Fruit fly (Drosophila melanogaster) whole organism, adult: ENCODE data around the gene CG14223.

ENCODE experiments used
- CG11617 ChIP-seq: fragments of 200-800 bp; sonication (Bioruptor generic); optimal IDR thresholded peaks from 2 replicates; lab custom pipeline; 2017; ENCODE audit warnings: mild to moderate bottlenecking, missing biosample characterization, missing genetic modification reagents, missing genetic modification characterization
- CG12768 ChIP-seq: fragments of 200-800 bp; sonication (Bioruptor generic); optimal IDR thresholded peaks from 2 replicates; lab custom pipeline; 2017; ENCODE audit warnings: missing biosample characterization, missing genetic modification characterization, mild to moderate bottlenecking, moderate library complexity, missing genetic modification reagents
- CG14711 ChIP-seq: fragments of 200-800 bp; sonication (Bioruptor generic); optimal IDR thresholded peaks from 2 replicates; lab custom pipeline; 2018; ENCODE audit warnings: missing biosample characterization, mild to moderate bottlenecking, missing genetic modification characterization, moderate library complexity
- CG1620 ChIP-seq: fragments of 200-800 bp; sonication (Bioruptor generic); optimal IDR thresholded peaks from 2 replicates; lab custom pipeline; 2016; ENCODE audit warnings: missing biosample characterization, missing genetic modification characterization
- CG33017 ChIP-seq: fragments of 200-800 bp; sonication (Bioruptor generic); optimal IDR thresholded peaks from 2 replicates; lab custom pipeline; 2018; ENCODE audit warnings: missing biosample characterization, mild to moderate bottlenecking, missing genetic modification characterization, moderate library complexity
- CG5204 ChIP-seq: fragments of 200-800 bp; sonication (Bioruptor generic); optimal IDR thresholded peaks from 2 replicates; lab custom pipeline; 2016; ENCODE audit warnings: missing biosample characterization, missing genetic modification characterization
- CG7045 ChIP-seq: fragments of 200-800 bp; sonication (Bioruptor generic); optimal IDR thresholded peaks from 2 replicates; lab custom pipeline; 2017; ENCODE audit warnings: missing biosample characterization, mild to moderate bottlenecking, missing genetic modification characterization
- CG7101 ChIP-seq: fragments of 200-800 bp; sonication (Bioruptor generic); optimal IDR thresholded peaks from 2 replicates; lab custom pipeline; 2018; ENCODE audit warnings: missing biosample characterization, mild to moderate bottlenecking, missing genetic modification characterization, moderate library complexity
- Clk ChIP-seq: fragments of 200-800 bp; sonication (Bioruptor generic); optimal IDR thresholded peaks from 2 replicates; lab custom pipeline; 2017; ENCODE audit warnings: missing biosample characterization, missing genetic modification characterization
- Crg-1 ChIP-seq: fragments of 200-800 bp; sonication (Bioruptor generic); optimal IDR thresholded peaks from 2 replicates; lab custom pipeline; 2016; ENCODE audit warnings: missing biosample characterization, missing genetic modification characterization
- Hr96 ChIP-seq: fragments of 200-800 bp; sonication (Bioruptor generic); optimal IDR thresholded peaks from 2 replicates; lab custom pipeline; 2016; ENCODE audit warnings: missing biosample characterization, missing genetic modification characterization
- Mnt ChIP-seq: fragments of 200-800 bp; sonication (Bioruptor generic); optimal IDR thresholded peaks from 2 replicates; lab custom pipeline; 2016; ENCODE audit warnings: missing biosample characterization, mild to moderate bottlenecking, missing genetic modification characterization
- bab1 ChIP-seq: fragments of 200-800 bp; sonication (Bioruptor generic); optimal IDR thresholded peaks from 3 replicates; lab custom pipeline; 2019; ENCODE audit warnings: missing biosample characterization, mild to moderate bottlenecking, missing genetic modification characterization, moderate library complexity
- cic ChIP-seq: fragments of 200-800 bp; sonication (Bioruptor generic); optimal IDR thresholded peaks from 2 replicates; lab custom pipeline; 2017; ENCODE audit warnings: missing biosample characterization, mild to moderate bottlenecking, missing genetic modification characterization, moderate library complexity
- cnc ChIP-seq, 2 experiments: fragments of >200 bp; optimal IDR thresholded peaks; 2 replicates each; lab custom pipeline; 2017
- kay ChIP-seq: fragments of 200-800 bp; sonication (Bioruptor generic); peaks from one replicate; lab custom pipeline; 2016; ENCODE audit warnings: missing biosample characterization, missing genetic modification characterization, borderline replicate concordance
- ovo ChIP-seq: fragments of 200-800 bp; sonication (Bioruptor generic); optimal IDR thresholded peaks from 2 replicates; lab custom pipeline; 2016; ENCODE audit warnings: missing biosample characterization, missing genetic modification characterization
- pad ChIP-seq: fragments of 200-800 bp; sonication (Bioruptor generic); optimal IDR thresholded peaks from 3 replicates; lab custom pipeline; 2017; ENCODE audit warnings: missing biosample characterization, missing genetic modification characterization, mild to moderate bottlenecking, moderate library complexity, missing genetic modification reagents
- tj ChIP-seq: fragments of 200-800 bp; sonication (Bioruptor generic); optimal IDR thresholded peaks from 3 replicates; lab custom pipeline; 2017; ENCODE audit warnings: missing biosample characterization, mild to moderate bottlenecking, missing genetic modification characterization, moderate library complexity
- toe ChIP-seq: fragments of 200-800 bp; sonication (Bioruptor generic); optimal IDR thresholded peaks from 2 replicates; lab custom pipeline; 2016; ENCODE audit warnings: missing biosample characterization, missing genetic modification characterization

The CG14223 gene

DNA sequence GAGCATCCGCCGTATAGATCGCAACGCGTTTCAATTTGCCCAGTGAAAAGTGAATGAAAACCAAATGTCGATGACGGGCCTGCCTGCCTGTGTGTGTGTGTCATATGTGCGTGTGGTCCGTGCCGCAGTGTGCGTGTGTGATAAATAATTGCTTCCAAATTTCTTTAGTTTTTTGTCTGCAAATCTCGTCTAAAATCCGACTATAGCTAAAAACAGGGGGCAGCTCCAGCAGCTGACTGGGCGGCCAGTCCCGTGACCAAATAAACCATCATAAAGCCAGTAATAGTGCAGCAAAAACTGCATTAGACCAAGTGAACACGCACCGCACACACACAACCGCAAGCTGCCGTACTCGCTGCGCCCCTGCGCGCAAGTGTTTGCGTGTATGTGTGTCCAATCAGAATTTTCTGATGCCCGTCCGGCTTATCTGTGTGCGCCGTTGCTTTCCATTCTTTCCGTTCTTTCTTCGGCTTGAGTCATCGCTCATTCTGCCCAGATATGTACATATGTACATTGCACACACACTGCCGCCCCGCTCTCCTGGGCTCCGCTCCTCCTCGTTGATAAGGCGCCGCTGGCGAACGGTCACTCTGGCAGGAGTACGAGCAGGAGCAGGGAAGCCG, 33.6 kb upstream of the CG14223 start:
- TF ChIP-seq CG1620 (GFP tag; lab: Kevin White, UChicago) (peak; percentile 18), CG7101 (peak; percentile 27), Clk (no peak), pad (peak; percentile 53), ovo (peak; percentile 66)

DNA sequence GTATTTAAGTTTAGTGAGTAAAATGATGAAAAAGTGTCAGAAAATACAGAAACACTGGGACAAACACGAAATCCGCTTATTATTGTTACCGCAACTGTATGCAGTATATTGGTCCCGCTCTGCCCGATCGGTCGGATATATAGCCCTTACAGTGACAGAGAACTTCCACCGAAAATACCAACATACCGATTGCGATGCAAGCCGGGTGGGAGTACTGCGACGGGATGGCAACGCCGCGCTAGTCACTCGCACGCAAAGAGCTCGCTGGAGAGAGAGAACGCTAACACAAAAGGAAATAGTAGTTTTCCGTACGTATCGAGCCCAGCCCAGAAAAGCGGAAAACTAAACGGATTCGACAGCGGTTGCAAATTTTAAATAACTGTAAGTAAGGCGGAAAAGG, 33.1 kb upstream of the CG14223 start, which contains the start of gene Cdc42:
Cdc42 (plus strand) TSS at position 247 of the 400 bp plus-strand sequence.
- TF ChIP-seq CG1620 (GFP tag; lab: Kevin White, UChicago) (peak; percentile 7), Clk (no peak), cic (GFP tag; lab: Kevin White, UChicago) (no peak), CG14711 (peak; percentile 1), CG12768 (no peak), CG33017 (tag; lab: Kevin White, UChicago) (no peak), toe (GFP tag; lab: Kevin White, UChicago) (no peak), CG7101 (peak; percentile 15), Mnt (no peak)

DNA sequence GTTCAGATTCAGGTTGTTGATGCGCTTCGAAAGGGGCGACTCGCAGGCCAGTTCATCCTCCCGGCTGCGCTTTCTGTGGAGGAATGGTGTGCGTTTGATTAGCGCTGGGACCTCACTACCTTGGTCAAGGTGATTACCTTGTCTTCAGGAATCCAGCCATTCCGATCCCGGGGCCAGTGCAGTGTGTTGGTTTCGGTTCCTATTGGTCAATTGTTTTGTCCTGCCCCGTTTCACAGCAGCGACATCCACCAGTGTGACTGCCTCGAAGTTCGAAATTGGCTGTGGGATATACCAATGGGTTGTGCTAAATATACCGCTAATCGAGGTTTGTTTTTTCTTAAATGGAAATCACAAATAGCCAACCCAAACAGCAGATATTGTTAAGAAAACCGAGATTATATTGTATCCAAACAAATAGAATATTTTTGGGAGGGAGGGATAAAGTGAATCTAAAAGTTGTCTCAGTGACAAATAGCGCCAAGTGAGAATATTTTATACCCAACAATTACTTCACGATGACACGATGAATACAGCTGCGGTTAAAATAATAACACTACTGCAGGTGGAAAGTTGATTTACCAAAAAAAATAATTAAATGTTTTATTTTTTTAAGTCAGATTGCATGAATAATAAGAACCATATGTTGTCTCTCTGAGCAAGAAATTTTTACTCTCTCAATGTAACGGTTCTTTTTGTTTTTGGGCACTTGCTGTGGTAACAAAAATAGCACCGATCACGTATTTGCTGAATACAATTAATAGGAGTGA, 31.2 kb upstream of the CG14223 start, which contains the start of gene CG14229:
CG14229 (minus strand) TSS at position 459 of the 767 bp plus-strand sequence.
- TF ChIP-seq CG11617 (GFP tag; lab: Kevin White, UChicago), result peak; percentile 9
- peak; percentile 45 for TF ChIP-seq CG14711
- TF ChIP-seq bab1 (GFP tag; lab: Kevin White, UChicago), result no peak

DNA sequence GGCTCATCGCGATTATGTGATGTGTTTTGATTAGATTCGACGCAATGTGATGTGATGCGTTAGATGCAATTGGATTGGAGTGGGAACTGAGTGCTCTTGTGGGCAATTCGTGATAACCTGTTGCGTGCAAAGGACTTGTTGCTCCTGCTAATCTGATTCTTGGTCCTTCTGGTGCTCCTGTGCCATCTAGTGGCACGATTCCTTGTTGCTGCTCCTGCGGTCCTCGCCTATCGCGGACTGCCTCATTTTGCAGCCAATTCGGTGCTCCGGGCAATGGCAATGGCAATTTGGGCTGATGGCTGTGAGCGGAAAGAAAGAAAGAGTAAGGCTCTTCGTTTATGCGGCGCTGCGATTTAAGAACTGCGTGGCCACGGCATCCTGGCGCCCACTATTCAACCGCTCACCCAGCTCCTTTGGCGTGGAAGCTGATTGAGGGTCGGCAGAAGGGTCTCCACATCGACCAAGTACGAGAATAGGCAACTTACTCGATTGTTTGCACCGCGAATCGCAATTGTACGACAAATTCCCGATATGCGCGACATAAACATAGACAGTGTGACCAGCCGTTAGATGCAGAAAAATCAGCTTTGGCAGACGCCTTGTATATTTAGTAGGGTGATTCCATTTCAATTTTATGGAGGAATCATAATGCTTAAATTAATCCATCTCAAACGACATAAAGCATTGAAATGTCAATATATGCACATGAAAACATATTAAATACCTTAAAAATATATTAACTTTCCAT, 29.4 kb upstream of the CG14223 start, which contains the start of gene Mer:
Mer (minus strand) TSS at position 550 of the 748 bp plus-strand sequence.
- TF ChIP-seq CG12768, result peak; percentile 79
- TF ChIP-seq tj (GFP tag; lab: Kevin White, UChicago), result peak; percentile 64
- peak; percentile 73 for TF ChIP-seq Crg-1 (GFP tag; lab: Kevin White, UChicago)
- peak; percentile 53 for TF ChIP-seq ovo
- peak; percentile 87 for TF ChIP-seq Hr96 (GFP tag; lab: Kevin White, UChicago)
- TF ChIP-seq CG5204 (GFP tag; lab: Kevin White, UChicago), result peak; percentile 61
- peak; percentile 63 for TF ChIP-seq pad
- TF ChIP-seq CG14711, result peak; percentile 76
- peak; percentile 73 for TF ChIP-seq CG7045
- peak; percentile 86 for TF ChIP-seq bab1 (GFP tag; lab: Kevin White, UChicago)
- peak; percentile 87 for TF ChIP-seq CG7101
- peak; percentile 88 for TF ChIP-seq CG11617 (GFP tag; lab: Kevin White, UChicago)
- TF ChIP-seq kay, result no peak
- peak; percentile 75 for TF ChIP-seq CG33017 (tag; lab: Kevin White, UChicago)
- no peak for TF ChIP-seq cnc (optimal IDR thresholded peaks at IDR 0.05; lab: Kevin White, UChicago)
- TF ChIP-seq toe (GFP tag; lab: Kevin White, UChicago), result peak; percentile 57
- TF ChIP-seq Clk, result peak; percentile 38
- peak; percentile 59 for TF ChIP-seq CG1620 (GFP tag; lab: Kevin White, UChicago)
- TF ChIP-seq Mnt, result peak; percentile 81
- TF ChIP-seq cic (GFP tag; lab: Kevin White, UChicago), result peak; percentile 10

DNA sequence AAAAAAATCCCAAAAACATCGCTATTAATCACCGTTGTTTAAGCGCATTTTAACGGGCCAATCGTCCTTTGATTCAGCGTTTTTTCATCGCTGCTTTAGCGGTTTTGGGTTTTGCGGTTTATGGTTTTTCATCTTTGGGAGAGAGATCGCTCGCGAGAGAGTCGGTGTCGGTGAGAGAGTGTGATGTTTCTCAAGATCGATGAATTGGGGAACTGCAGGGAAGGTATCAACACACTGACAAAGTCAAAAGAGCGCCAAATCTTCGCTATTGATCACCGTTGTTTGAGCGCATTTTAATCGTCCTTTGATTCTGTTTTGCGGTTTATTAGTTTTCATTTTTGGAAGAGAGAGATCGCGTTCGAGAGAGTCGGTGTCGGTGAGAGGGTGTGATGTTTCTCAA, 26.3 kb upstream of the CG14223 start:
- no peak for TF ChIP-seq CG12768
- TF ChIP-seq tj (GFP tag; lab: Kevin White, UChicago), result no peak
- no peak for TF ChIP-seq cic (GFP tag; lab: Kevin White, UChicago)
- TF ChIP-seq toe (GFP tag; lab: Kevin White, UChicago), result no peak
- TF ChIP-seq CG5204 (GFP tag; lab: Kevin White, UChicago), result no peak
- no peak for TF ChIP-seq bab1 (GFP tag; lab: Kevin White, UChicago)
- TF ChIP-seq CG14711, result no peak
- TF ChIP-seq cnc (optimal IDR thresholded peaks at IDR 0.05; lab: Kevin White, UChicago), result no peak
- no peak for TF ChIP-seq pad
- TF ChIP-seq CG1620 (GFP tag; lab: Kevin White, UChicago), result no peak
- no peak for TF ChIP-seq Clk
- no peak for TF ChIP-seq Hr96 (GFP tag; lab: Kevin White, UChicago)
- TF ChIP-seq ovo, result no peak
- no peak for TF ChIP-seq Mnt
- TF ChIP-seq Crg-1 (GFP tag; lab: Kevin White, UChicago), result no peak
- no peak for TF ChIP-seq CG7045
- TF ChIP-seq kay, result no peak

DNA sequence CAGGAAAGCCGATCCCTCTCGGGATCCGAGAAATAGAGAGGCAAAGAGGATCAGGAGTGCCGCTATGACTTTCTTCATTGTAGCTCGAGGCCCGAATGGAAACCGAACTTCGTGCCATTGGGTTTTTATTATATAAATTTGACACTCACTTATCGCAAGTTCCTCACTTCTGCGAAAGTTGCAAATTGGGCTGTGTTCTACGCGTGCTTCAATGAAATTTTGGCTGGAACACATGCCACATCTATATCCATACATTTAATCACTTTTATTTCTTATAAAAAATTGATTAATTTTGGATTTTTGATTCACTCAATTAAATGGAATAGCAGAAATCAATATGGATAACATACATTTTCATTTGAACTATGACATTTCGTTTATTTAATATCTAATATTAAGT, 25.1 kb upstream of the CG14223 start, which contains the start of gene CG14227:
CG14227 (minus strand) TSS at position 101 of the 400 bp plus-strand sequence.
- TF ChIP-seq Mnt (no peak), CG14711 (no peak), kay (no peak), Crg-1 (GFP tag; lab: Kevin White, UChicago) (no peak), tj (GFP tag; lab: Kevin White, UChicago) (no peak), cnc (optimal IDR thresholded peaks at IDR 0.05; lab: Kevin White, UChicago) (no peak), cic (GFP tag; lab: Kevin White, UChicago) (no peak), CG7045 (no peak), CG12768 (no peak), CG7101 (no peak), Clk (no peak), ovo (no peak), CG11617 (GFP tag; lab: Kevin White, UChicago) (no peak), CG33017 (tag; lab: Kevin White, UChicago) (no peak)
